Fruit fly (Drosophila melanogaster) whole organism, embryonic: Measurements from ENCODE around the gene NdufA3.

Experiments used
- ATbp ChIP-seq: fragments of 200-800 bp; sonication (Bioruptor generic); optimal IDR thresholded peaks from 2 replicates; lab custom pipeline; 2017; ENCODE audit warnings: missing biosample characterization, mild to moderate bottlenecking, missing genetic modification characterization, missing genetic modification reagents
- Ada2b ChIP-seq: fragments of 200-800 bp; sonication (Bioruptor generic); IDR thresholded peaks from 2 replicates; pipeline ENCODE4 v1.3.6; 2022; ENCODE audit warnings: missing biosample characterization, missing genetic modification characterization
- Bteb2 ChIP-seq: fragments of 200-800 bp; sonication (Bioruptor generic); optimal IDR thresholded peaks from 2 replicates; lab custom pipeline; 2016; ENCODE audit warnings: missing biosample characterization, missing genetic modification characterization
- CG10979 ChIP-seq: fragments of 200-800 bp; sonication (Bioruptor generic); optimal IDR thresholded peaks from 2 replicates; lab custom pipeline; 2018; ENCODE audit warnings: missing biosample characterization, mild to moderate bottlenecking, missing genetic modification characterization, moderate library complexity
- CG11695 ChIP-seq: fragments of 200-800 bp; sonication (Bioruptor generic); IDR thresholded peaks from 3 replicates; pipeline ENCODE4 v1.3.6; 2022; ENCODE audit warnings: missing biosample characterization, missing genetic modification characterization
- CG12659 ChIP-seq: fragments of 200-800 bp; sonication (Bioruptor generic); optimal IDR thresholded peaks from 3 replicates; lab custom pipeline; 2017; ENCODE audit warnings: mild to moderate bottlenecking, missing biosample characterization, missing genetic modification reagents, missing genetic modification characterization
- CG13296 ChIP-seq: fragments of 200-800 bp; sonication (Bioruptor generic); optimal IDR thresholded peaks from 3 replicates; lab custom pipeline; 2018; ENCODE audit warnings: missing biosample characterization, mild to moderate bottlenecking, missing genetic modification characterization
- CG13624 ChIP-seq: fragments of 200-800 bp; sonication (Bioruptor generic); optimal IDR thresholded peaks from 2 replicates; lab custom pipeline; 2016; ENCODE audit warnings: missing biosample characterization, missing genetic modification characterization
- CG14710 ChIP-seq: fragments of 200-800 bp; sonication (Bioruptor generic); optimal IDR thresholded peaks from 3 replicates; lab custom pipeline; 2019; ENCODE audit warnings: missing biosample characterization, mild to moderate bottlenecking, missing genetic modification characterization, moderate library complexity
- CG15479 ChIP-seq: fragments of 200-800 bp; sonication (Bioruptor generic); optimal IDR thresholded peaks from 3 replicates; lab custom pipeline; 2019; ENCODE audit warnings: missing biosample characterization, mild to moderate bottlenecking, missing genetic modification characterization, moderate library complexity
- CG15601 ChIP-seq: fragments of 200-800 bp; sonication (Bioruptor generic); optimal IDR thresholded peaks from 3 replicates; lab custom pipeline; 2019; ENCODE audit warnings: missing biosample characterization, mild to moderate bottlenecking, missing genetic modification characterization, moderate library complexity
- CG32532 ChIP-seq: fragments of 200-800 bp; sonication (Bioruptor generic); IDR thresholded peaks from 2 replicates; pipeline ENCODE4 v1.3.6; 2022; ENCODE audit warnings: missing biosample characterization, missing genetic modification characterization
- CG3281 ChIP-seq: fragments of 200-800 bp; sonication (Bioruptor generic); optimal IDR thresholded peaks from 3 replicates; lab custom pipeline; 2017; ENCODE audit warnings: missing biosample characterization, mild to moderate bottlenecking, missing genetic modification characterization
- CG33557 ChIP-seq: fragments of 200-800 bp; sonication (Bioruptor generic); optimal IDR thresholded peaks from 2 replicates; lab custom pipeline; 2019; ENCODE audit warnings: missing biosample characterization, mild to moderate bottlenecking, missing genetic modification characterization, moderate library complexity
- CG4360 ChIP-seq: fragments of 200-800 bp; sonication (Bioruptor generic); IDR thresholded peaks from 2 replicates; pipeline ENCODE4 v1.3.6; 2022; ENCODE audit warnings: missing biosample characterization, missing genetic modification characterization
- CG4424 ChIP-seq: fragments of 200-800 bp; sonication (Bioruptor generic); optimal IDR thresholded peaks from 3 replicates; lab custom pipeline; 2016; ENCODE audit warnings: missing biosample characterization, missing genetic modification characterization
- CG4854 ChIP-seq: fragments of 200-800 bp; sonication (Bioruptor generic); optimal IDR thresholded peaks from 2 replicates; lab custom pipeline; 2016; ENCODE audit warnings: missing biosample characterization, missing genetic modification characterization, inconsistent platforms
- CG6765 ChIP-seq: fragments of 200-800 bp; sonication (Bioruptor generic); optimal IDR thresholded peaks from 3 replicates; lab custom pipeline; 2017; ENCODE audit warnings: missing biosample characterization, mild to moderate bottlenecking, missing genetic modification characterization
- CG7928 ChIP-seq: fragments of 200-800 bp; sonication (Bioruptor generic); optimal IDR thresholded peaks from 2 replicates; lab custom pipeline; 2017; ENCODE audit warnings: missing biosample characterization, mild to moderate bottlenecking, missing genetic modification characterization
- Fer3 ChIP-seq: fragments of 200-800 bp; sonication (Bioruptor generic); optimal IDR thresholded peaks from 2 replicates; lab custom pipeline; 2018; ENCODE audit warnings: missing biosample characterization, mild to moderate bottlenecking, missing genetic modification characterization, moderate library complexity
- H2.0 ChIP-seq: fragments of 200-800 bp; sonication (Bioruptor generic); IDR thresholded peaks from 2 replicates; pipeline ENCODE4 v1.3.6; 2022; ENCODE audit warnings: missing biosample characterization, missing genetic modification characterization
- Hr51 ChIP-seq, 2 experiments: fragments of 200-800 bp; sonication (Bioruptor generic); optimal IDR thresholded peaks; 2 replicates in 1 of 2; 3 replicates in 1 of 2; lab custom pipeline; 2016 to 2018; ENCODE audit warnings: missing biosample characterization in 2 of 2, missing genetic modification characterization in 2 of 2, mild to moderate bottlenecking in 1 of 2, moderate library complexity in 1 of 2
- Hsf ChIP-seq: fragments of 200-800 bp; sonication (Bioruptor generic); optimal IDR thresholded peaks from 3 replicates; lab custom pipeline; 2016; ENCODE audit warnings: missing biosample characterization, missing genetic modification characterization
- MESR4 ChIP-seq: fragments of 200-800 bp; sonication (Bioruptor generic); optimal IDR thresholded peaks from 2 replicates; lab custom pipeline; 2018; ENCODE audit warnings: missing biosample characterization, mild to moderate bottlenecking, missing genetic modification characterization, moderate library complexity
- NK7.1 ChIP-seq: fragments of 200-800 bp; sonication (Bioruptor generic); optimal IDR thresholded peaks from 3 replicates; lab custom pipeline; 2016; ENCODE audit warnings: missing biosample characterization, missing genetic modification characterization
- Rfx ChIP-seq: fragments of 200-800 bp; sonication (Bioruptor generic); IDR thresholded peaks from 2 replicates; pipeline ENCODE4 v1.3.6; 2022; ENCODE audit warnings: missing biosample characterization, missing genetic modification characterization
- Six4 ChIP-seq: fragments of 200-800 bp; sonication (Bioruptor generic); optimal IDR thresholded peaks from 2 replicates; lab custom pipeline; 2016; ENCODE audit warnings: missing biosample characterization, missing genetic modification characterization
- Sox102F ChIP-seq: fragments of 200-800 bp; sonication (Bioruptor generic); optimal IDR thresholded peaks from 2 replicates; lab custom pipeline; 2018; ENCODE audit warnings: missing biosample characterization, mild to moderate bottlenecking, missing genetic modification characterization, moderate library complexity
- ab ChIP-seq: fragments of 200-800 bp; sonication (Bioruptor generic); optimal IDR thresholded peaks from 2 replicates; lab custom pipeline; 2016; ENCODE audit warnings: missing biosample characterization, missing genetic modification characterization
- bcd ChIP-seq: fragments of 200-800 bp; sonication (Bioruptor generic); optimal IDR thresholded peaks from 2 replicates; lab custom pipeline; 2017; ENCODE audit warnings: missing biosample characterization, mild to moderate bottlenecking, missing genetic modification characterization
- bigmax ChIP-seq: fragments of 200-800 bp; sonication (Bioruptor generic); optimal IDR thresholded peaks from 2 replicates; lab custom pipeline; 2018; ENCODE audit warnings: missing biosample characterization, mild to moderate bottlenecking, missing genetic modification characterization
- crp ChIP-seq, 2 experiments: fragments of 200-800 bp; sonication (Bioruptor generic); optimal IDR thresholded peaks; 2 replicates in 1 of 2; 3 replicates in 1 of 2; lab custom pipeline; 2017; ENCODE audit warnings: missing biosample characterization in 2 of 2, missing genetic modification characterization in 2 of 2, mild to moderate bottlenecking in 1 of 2, moderate library complexity in 1 of 2
- esg ChIP-seq: fragments of 200-800 bp; sonication (Bioruptor generic); conservative IDR thresholded peaks from 2 replicates; pipeline ENCODE4 v1.3.6; 2022; ENCODE audit warnings: missing biosample characterization, missing genetic modification characterization
- gem ChIP-seq: fragments of 200-800 bp; sonication (Bioruptor generic); optimal IDR thresholded peaks from 2 replicates; lab custom pipeline; 2019; ENCODE audit warnings: missing biosample characterization, mild to moderate bottlenecking, missing genetic modification characterization, moderate library complexity
- grn ChIP-seq: fragments of 200-800 bp; sonication (Bioruptor generic); optimal IDR thresholded peaks from 3 replicates; lab custom pipeline; 2017; ENCODE audit warnings: missing biosample characterization, missing genetic modification characterization
- klu ChIP-seq: fragments of 200-800 bp; sonication (Bioruptor generic); IDR thresholded peaks from 2 replicates; pipeline ENCODE4 v1.3.6; 2022; ENCODE audit warnings: missing biosample characterization, missing genetic modification characterization
- nau ChIP-seq: fragments of 200-800 bp; sonication (Bioruptor generic); optimal IDR thresholded peaks from 3 replicates; lab custom pipeline; 2017; ENCODE audit warnings: missing biosample characterization, mild to moderate bottlenecking, missing genetic modification characterization, missing genetic modification reagents
- pan ChIP-seq, 4 experiments: fragments of >200 bp in 3 of 4; fragments of 200-800 bp in 1 of 4; sonication (Bioruptor generic) in 1 of 4; optimal IDR thresholded peaks in 3 of 4; IDR thresholded peaks in 1 of 4; 2 replicates each; pipeline versions ENCODE4 v1.3.6 to Lab custom; 2017 to 2022; ENCODE audit warnings: missing biosample characterization in 2 of 4, missing genetic modification characterization in 2 of 4, mixed read lengths in 1 of 4
- phol ChIP-seq: fragments of 200-800 bp; sonication (Bioruptor generic); optimal IDR thresholded peaks from 3 replicates; lab custom pipeline; 2018; ENCODE audit warnings: missing biosample characterization, mild to moderate bottlenecking, missing genetic modification characterization, moderate library complexity
- ranshi ChIP-seq: fragments of 200-800 bp; sonication (Bioruptor generic); IDR thresholded peaks from 2 replicates; pipeline ENCODE4 v1.3.6; 2022; ENCODE audit warnings: missing biosample characterization, missing genetic modification characterization
- shn ChIP-seq: fragments of 200-800 bp; sonication (Bioruptor generic); optimal IDR thresholded peaks from 3 replicates; lab custom pipeline; 2016; ENCODE audit warnings: missing biosample characterization, missing genetic modification characterization
- sima ChIP-seq: fragments of 200-800 bp; sonication (Bioruptor generic); optimal IDR thresholded peaks from 2 replicates; lab custom pipeline; 2016; ENCODE audit warnings: missing biosample characterization, missing genetic modification characterization
- slp2 ChIP-seq: fragments of 200-800 bp; sonication (Bioruptor generic); optimal IDR thresholded peaks from 2 replicates; lab custom pipeline; 2016; ENCODE audit warnings: missing biosample characterization, missing genetic modification characterization
- sug ChIP-seq: fragments of 200-800 bp; optimal IDR thresholded peaks from 2 replicates; lab custom pipeline; 2019; ENCODE audit warnings: missing biosample characterization, mild to moderate bottlenecking, missing genetic modification characterization, moderate library complexity
- tio ChIP-seq: fragments of 200-800 bp; sonication (Bioruptor generic); optimal IDR thresholded peaks from 2 replicates; lab custom pipeline; 2017; ENCODE audit warnings: missing biosample characterization, missing genetic modification characterization, inconsistent platforms
- wek ChIP-seq: fragments of 200-800 bp; sonication (Bioruptor generic); optimal IDR thresholded peaks from 3 replicates; lab custom pipeline; 2018; ENCODE audit warnings: missing biosample characterization, mild to moderate bottlenecking, missing genetic modification characterization, moderate library complexity
- zen2 ChIP-seq: fragments of 200-800 bp; sonication (Bioruptor generic); IDR thresholded peaks from 3 replicates; pipeline ENCODE4 v1.3.6; 2022; ENCODE audit warnings: missing biosample characterization, missing genetic modification characterization; ENCODE audit not compliant: partially characterized antibody

The NdufA3 gene

dm6 chrX:9120828-9121754 is 38.8 kb downstream of the NdufA3 start (continued):
- peak; percentile 33 for TF ChIP-seq Hsf (GFP tag; lab: Kevin White, UChicago)
- TF ChIP-seq CG4360, result no peak
- peak; percentile 63 for TF ChIP-seq Sox102F (GFP tag; lab: Kevin White, UChicago)
- peak; percentile 34; the same call in 1 of the 2 replicates for TF ChIP-seq Rfx
- TF ChIP-seq wek (GFP tag; lab: Kevin White, UChicago), result no peak
- no peak for TF ChIP-seq CG15601 (tag; lab: Kevin White, UChicago)
- peak; percentile 55 for TF ChIP-seq CG10979 (tag; lab: Kevin White, UChicago)
- peak; percentile 25; the same call in 1 of the 2 replicates for TF ChIP-seq esg (GFP tag; lab: Robert Waterston, UW)
- TF ChIP-seq CG4854, result peak; percentile 12
- peak; percentile 9 for TF ChIP-seq CG12659
- TF ChIP-seq CG11695, result peak; percentile 31; the same call in 1 of the 3 replicates
- peak; percentile 39 for TF ChIP-seq Bteb2
- no peak for TF ChIP-seq ab
- TF ChIP-seq crp (GFP tag; optimal IDR thresholded peaks at IDR 0.05; lab: Kevin White, UChicago), result no peak
- no peak for TF ChIP-seq sug (tag; lab: Kevin White, UChicago)
- TF ChIP-seq MESR4 (GFP tag; lab: Kevin White, UChicago), result no peak
- peak; percentile 32 for TF ChIP-seq Six4 (GFP tag; lab: Kevin White, UChicago)
- TF ChIP-seq ATbp, result peak; percentile 27
- TF ChIP-seq ranshi (GFP tag; lab: Robert Waterston, UW), result no peak
- peak; percentile 25 for TF ChIP-seq CG13296 (GFP tag; lab: Kevin White, UChicago)
- peak; percentile 59 for TF ChIP-seq nau
- TF ChIP-seq CG15479, result no peak
- no peak for TF ChIP-seq bigmax (GFP tag; lab: Kevin White, UChicago)
- peak in 1 of 2 experiments; percentile 48 for TF ChIP-seq Hr51 (GFP tag; optimal IDR thresholded peaks at IDR 0.05; lab: Kevin White, UChicago)
- TF ChIP-seq CG13624 (GFP tag; lab: Kevin White, UChicago), result peak; percentile 14
- peak; percentile 50 for TF ChIP-seq Fer3 (tag; lab: Kevin White, UChicago)
- peak; percentile 29 for TF ChIP-seq bcd
- no peak for TF ChIP-seq CG33557 (GFP tag; lab: Kevin White, UChicago)
- no peak for TF ChIP-seq slp2 (GFP tag; lab: Kevin White, UChicago)
- no peak for TF ChIP-seq CG6765 (GFP tag; lab: Kevin White, UChicago)
- TF ChIP-seq CG32532, result peak; percentile 58; the same call in 1 of the 2 replicates
- TF ChIP-seq phol (tag; lab: Kevin White, UChicago), result peak; percentile 54
- peak; percentile 71 for TF ChIP-seq gem
- no peak for TF ChIP-seq CG7928 (GFP tag; lab: Kevin White, UChicago)
- peak; percentile 46 for TF ChIP-seq Ada2b (GFP tag; lab: Robert Waterston, UW)
- peak; percentile 43 for TF ChIP-seq NK7.1 (GFP tag; lab: Kevin White, UChicago)
- no peak for TF ChIP-seq pan (optimal IDR thresholded peaks at IDR 0.05; lab: Kevin White, UChicago)
- peak in 1 of 2 experiments; percentile 50 for TF ChIP-seq pan (GFP tag; optimal IDR thresholded peaks at IDR 0.05 in 1 of 2, IDR thresholded peaks at IDR 0.05 in 1 of 2)
- TF ChIP-seq zen2, result no peak
- TF ChIP-seq klu, result no peak
- TF ChIP-seq CG14710 (tag; lab: Kevin White, UChicago), result peak; percentile 41
- TF ChIP-seq CG4424 (GFP tag; lab: Kevin White, UChicago), result peak; percentile 21
- no peak for TF ChIP-seq shn (GFP tag; lab: Kevin White, UChicago)
- no peak for TF ChIP-seq sima
- TF ChIP-seq grn, result no peak
- peak; percentile 55 for TF ChIP-seq CG3281 (GFP tag; lab: Kevin White, UChicago)
- 0 out of 2 replicates have a peak, but pooled peaks have one; percentile 33 for TF ChIP-seq H2.0
- TF ChIP-seq tio (GFP tag; lab: Kevin White, UChicago), result peak; percentile 28
